Worm (Caenorhabditis elegans): ENCODE data around the gene spl-1.

DNA sequence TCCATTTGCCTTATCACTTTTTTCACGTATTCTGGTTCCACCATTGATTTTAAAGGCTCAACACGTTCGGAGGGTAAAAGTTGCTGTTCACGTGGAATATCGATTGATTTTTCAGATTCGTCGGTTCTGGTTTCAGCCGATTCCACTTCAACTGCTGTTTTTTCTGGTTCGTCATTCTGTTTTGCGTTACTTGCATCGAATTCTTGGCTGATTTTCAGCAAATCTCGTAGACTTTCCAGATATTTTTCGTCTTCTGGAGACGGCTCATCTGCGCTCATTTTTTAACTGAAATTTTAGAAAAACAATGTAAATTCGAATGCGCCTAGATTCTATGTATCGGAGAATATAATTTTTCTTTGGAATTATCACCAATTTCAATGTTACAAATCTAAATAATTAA, 36.7 kb upstream of the spl-1 start, which contains the start of gene eri-1:
- TF ChIP-seq scrt-1 (GFP tag; IDR thresholded peaks at IDR 0.05) (no peak), F13C5.2 (tag; optimal IDR thresholded peaks at IDR 0.05) (no peak), pes-1 (GFP tag; IDR thresholded peaks at IDR 0.05) (no peak), flt-1 (GFP tag; IDR thresholded peaks at IDR 0.05) (no peak), ama-1 (optimal IDR thresholded peaks at IDR 0.05) (no peak), hnd-1 (tag; optimal IDR thresholded peaks at IDR 0.05) (no peak), tra-4 (tag; optimal IDR thresholded peaks at IDR 0.05) (no peak), ets-7 (tag; optimal IDR thresholded peaks at IDR 0.05) (no peak), hmbx-1 (tag; optimal IDR thresholded peaks at IDR 0.05) (no peak), hmg-4 (GFP tag; optimal IDR thresholded peaks at IDR 0.05) (no peak), tbx-37 (GFP tag; conservative IDR thresholded peaks at IDR 0.05) (no peak), ceh-36 (tag; optimal IDR thresholded peaks at IDR 0.05) (no peak), B0310.2 (tag; optimal IDR thresholded peaks at IDR 0.05) (no peak)

All from whole organism, early embryonic.